Fruit fly (Drosophila melanogaster) whole organism, prepupa: ENCODE measurements around the gene mRpL55.

ENCODE experiments used
- CG10631 ChIP-seq: fragments of 200-800 bp; sonication (Bioruptor generic); optimal IDR thresholded peaks from 2 replicates; lab custom pipeline; 2016; ENCODE audit warnings: missing biosample characterization, missing genetic modification characterization
- CG10669 ChIP-seq: fragments of 200-800 bp; sonication (Bioruptor generic); optimal IDR thresholded peaks from 3 replicates; lab custom pipeline; 2018; ENCODE audit warnings: missing biosample characterization, mild to moderate bottlenecking, missing genetic modification characterization, moderate library complexity
- CG11762 ChIP-seq: fragments of 200-800 bp; sonication (Bioruptor generic); optimal IDR thresholded peaks from 3 replicates; lab custom pipeline; 2016; ENCODE audit warnings: missing biosample characterization, missing genetic modification characterization; ENCODE audit not compliant: insufficient read depth
- CG15336 ChIP-seq: fragments of 200-800 bp; sonication (Bioruptor generic); IDR thresholded peaks from 2 replicates; pipeline ENCODE4 v1.3.6; 2022; ENCODE audit warnings: missing biosample characterization, missing genetic modification characterization
- CG1621 ChIP-seq: fragments of 200-800 bp; sonication (Bioruptor generic); optimal IDR thresholded peaks from 3 replicates; lab custom pipeline; 2018; ENCODE audit warnings: missing biosample characterization, mild to moderate bottlenecking, missing genetic modification characterization
- CG3032 ChIP-seq: fragments of 200-800 bp; optimal IDR thresholded peaks from 2 replicates; lab custom pipeline; 2019; ENCODE audit warnings: missing biosample characterization, mild to moderate bottlenecking, missing genetic modification characterization, moderate library complexity
- CG31627 ChIP-seq: fragments of 200-800 bp; sonication (Bioruptor generic); optimal IDR thresholded peaks from 3 replicates; lab custom pipeline; 2016; ENCODE audit warnings: missing biosample characterization, missing genetic modification characterization
- CG32006 ChIP-seq: fragments of 200-800 bp; sonication (Bioruptor generic); optimal IDR thresholded peaks from 3 replicates; lab custom pipeline; 2017; ENCODE audit warnings: missing biosample characterization, mild to moderate bottlenecking, missing genetic modification characterization
- CG6163 ChIP-seq: fragments of 200-800 bp; sonication (Bioruptor generic); IDR thresholded peaks from 3 replicates; pipeline ENCODE4 v1.3.6; 2022; ENCODE audit warnings: missing biosample characterization, missing genetic modification characterization
- CG6276 ChIP-seq: fragments of 200-800 bp; sonication (Bioruptor generic); optimal IDR thresholded peaks from 2 replicates; lab custom pipeline; 2017; ENCODE audit warnings: missing biosample characterization, mild to moderate bottlenecking, missing genetic modification characterization
- CG6808 ChIP-seq: fragments of 200-800 bp; sonication (Bioruptor generic); optimal IDR thresholded peaks from 3 replicates; lab custom pipeline; 2017; ENCODE audit warnings: missing biosample characterization, missing genetic modification characterization, mild to moderate bottlenecking, moderate library complexity, missing genetic modification reagents
- CG6854 ChIP-seq: fragments of 200-800 bp; sonication (Bioruptor generic); optimal IDR thresholded peaks from 2 replicates; lab custom pipeline; 2017; ENCODE audit warnings: missing biosample characterization, mild to moderate bottlenecking, missing genetic modification characterization
- CG7368 ChIP-seq: fragments of 200-800 bp; sonication (Bioruptor generic); optimal IDR thresholded peaks from 3 replicates; lab custom pipeline; 2016; ENCODE audit warnings: missing biosample characterization, missing genetic modification characterization
- CG8119 ChIP-seq: fragments of 200-800 bp; sonication (Bioruptor generic); IDR thresholded peaks from 3 replicates; pipeline ENCODE4 v1.3.6; 2022; ENCODE audit warnings: missing biosample characterization, missing genetic modification characterization
- CG8319 ChIP-seq: fragments of 200-800 bp; sonication (Bioruptor generic); optimal IDR thresholded peaks from 3 replicates; lab custom pipeline; 2016; ENCODE audit warnings: missing biosample characterization, missing genetic modification characterization
- CG8632 ChIP-seq: fragments of 200-800 bp; sonication (Bioruptor generic); optimal IDR thresholded peaks from 3 replicates; lab custom pipeline; 2016; ENCODE audit warnings: missing biosample characterization, missing genetic modification characterization
- CG9139 ChIP-seq: fragments of 200-800 bp; sonication (Bioruptor generic); optimal IDR thresholded peaks from 3 replicates; lab custom pipeline; 2017; ENCODE audit warnings: missing biosample characterization, mild to moderate bottlenecking, missing genetic modification characterization
- Eip75B ChIP-seq: fragments of 200-800 bp; sonication (Bioruptor generic); optimal IDR thresholded peaks from 3 replicates; lab custom pipeline; 2016; ENCODE audit warnings: missing biosample characterization, missing genetic modification characterization
- Eip78C ChIP-seq: fragments of 200-800 bp; sonication (Bioruptor generic); peaks from one replicate; lab custom pipeline; 2016; ENCODE audit warnings: missing biosample characterization, missing genetic modification characterization
- Ets96B ChIP-seq: fragments of 200-800 bp; optimal IDR thresholded peaks from 2 replicates; lab custom pipeline; 2019; ENCODE audit warnings: missing biosample characterization, mild to moderate bottlenecking, missing genetic modification characterization, moderate library complexity
- Gug ChIP-seq: fragments of 200-800 bp; sonication (Bioruptor generic); IDR thresholded peaks from 2 replicates; pipeline ENCODE4 v1.3.6; 2022; ENCODE audit warnings: missing biosample characterization, missing genetic modification characterization
- Hr4 ChIP-seq: fragments of 200-800 bp; sonication (Bioruptor generic); optimal IDR thresholded peaks from 3 replicates; lab custom pipeline; 2016; ENCODE audit warnings: missing biosample characterization, missing genetic modification characterization
- OdsH ChIP-seq: fragments of 200-800 bp; sonication (Bioruptor generic); optimal IDR thresholded peaks from 3 replicates; lab custom pipeline; 2016; ENCODE audit warnings: missing biosample characterization, missing genetic modification characterization
- Sox15 ChIP-seq: fragments of 200-800 bp; sonication (Bioruptor generic); optimal IDR thresholded peaks from 3 replicates; lab custom pipeline; 2016; ENCODE audit warnings: missing biosample characterization, missing genetic modification characterization
- achi ChIP-seq: fragments of 200-800 bp; sonication (Bioruptor generic); optimal IDR thresholded peaks from 3 replicates; lab custom pipeline; 2016; ENCODE audit warnings: missing biosample characterization, missing genetic modification characterization
- cyc ChIP-seq: fragments of 200-800 bp; sonication (Bioruptor generic); optimal IDR thresholded peaks from 3 replicates; lab custom pipeline; 2016; ENCODE audit warnings: missing biosample characterization, missing genetic modification characterization
- dac ChIP-seq: fragments of 200-800 bp; sonication (Bioruptor generic); optimal IDR thresholded peaks from 2 replicates; lab custom pipeline; 2017; ENCODE audit warnings: missing biosample characterization, mild to moderate bottlenecking, missing genetic modification characterization
- dsx ChIP-seq: fragments of 200-800 bp; optimal IDR thresholded peaks from 3 replicates; lab custom pipeline; 2019; ENCODE audit warnings: missing biosample characterization, mild to moderate bottlenecking, missing genetic modification characterization, moderate library complexity; ENCODE audit not compliant: poor library complexity, severe bottlenecking
- eg ChIP-seq: fragments of 200-800 bp; sonication (Bioruptor generic); IDR thresholded peaks from 3 replicates; pipeline ENCODE4 v1.3.6; 2022; ENCODE audit warnings: missing biosample characterization, missing genetic modification characterization
- fkh ChIP-seq: fragments of 200-800 bp; sonication (Bioruptor generic); optimal IDR thresholded peaks from 3 replicates; lab custom pipeline; 2017; ENCODE audit warnings: missing biosample characterization, mild to moderate bottlenecking, missing genetic modification characterization, moderate library complexity
- net ChIP-seq: fragments of 200-800 bp; sonication (Bioruptor generic); optimal IDR thresholded peaks from 3 replicates; lab custom pipeline; 2016; ENCODE audit warnings: missing biosample characterization, missing genetic modification characterization
- salr ChIP-seq, 2 experiments: fragments of 200-800 bp; sonication (Bioruptor generic); optimal IDR thresholded peaks; 3 replicates each; lab custom pipeline; 2016 to 2018; ENCODE audit warnings: missing biosample characterization in 2 of 2, missing genetic modification characterization in 2 of 2, mild to moderate bottlenecking in 1 of 2
- spab ChIP-seq: fragments of 200-800 bp; sonication (Bioruptor generic); optimal IDR thresholded peaks from 2 replicates; lab custom pipeline; 2017; ENCODE audit warnings: missing biosample characterization, mild to moderate bottlenecking, missing genetic modification characterization, missing genetic modification reagents
- ss ChIP-seq, 2 experiments: fragments of 200-800 bp; sonication (Bioruptor generic); optimal IDR thresholded peaks; 2 replicates in 1 of 2; 3 replicates in 1 of 2; lab custom pipeline; 2017 to 2018; ENCODE audit warnings: mild to moderate bottlenecking in 2 of 2, missing biosample characterization in 2 of 2, missing genetic modification characterization in 2 of 2, moderate library complexity in 1 of 2
- svp ChIP-seq: fragments of 200-800 bp; sonication (Bioruptor generic); peaks from one replicate; lab custom pipeline; 2016; ENCODE audit warnings: missing biosample characterization, missing genetic modification characterization
- vri ChIP-seq: fragments of 200-800 bp; sonication (Bioruptor generic); optimal IDR thresholded peaks from 3 replicates; lab custom pipeline; 2016; ENCODE audit warnings: missing biosample characterization, mild to moderate bottlenecking, missing genetic modification characterization

The mRpL55 gene

DNA sequence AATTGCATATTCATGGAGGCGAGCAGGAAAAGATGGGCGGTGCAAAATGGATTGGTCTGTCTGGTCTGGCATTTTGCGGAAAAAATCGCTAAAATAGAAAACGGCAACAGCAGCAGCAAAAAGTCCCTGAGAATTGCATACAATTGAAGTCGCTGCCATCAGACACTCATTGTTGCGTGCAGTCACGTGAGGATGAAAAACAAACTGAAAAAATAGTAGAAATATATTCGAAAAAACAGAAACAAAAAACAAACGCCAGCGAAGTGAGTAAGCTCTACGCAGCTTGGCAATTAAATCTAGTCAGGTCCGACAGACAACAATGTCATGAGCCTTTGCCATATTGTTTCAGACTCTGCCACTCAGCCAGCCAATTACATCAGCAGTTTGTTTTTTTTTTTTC lies 35.4 kb downstream of the mRpL55 start (continued):
- TF ChIP-seq CG6854 (GFP tag; lab: Kevin White, UChicago), result no peak
- TF ChIP-seq CG8119 (GFP tag; lab: Robert Waterston, UW), result peak; percentile 55; the same call in 1 of the 3 replicates
- TF ChIP-seq fkh (GFP tag; lab: Kevin White, UChicago), result no peak
- no peak for TF ChIP-seq dac (GFP tag; lab: Kevin White, UChicago)

- TF ChIP-seq Eip78C (GFP tag; lab: Kevin White, UChicago) (peak; percentile 61), Hr4 (peak; percentile 0), CG8119 (GFP tag; lab: Robert Waterston, UW) (0 out of 3 replicates have a peak, but pooled peaks have one; percentile 34), CG6808 (peak; percentile 4), salr (GFP tag; optimal IDR thresholded peaks at IDR 0.05; lab: Kevin White, UChicago) (no peak), CG6854 (GFP tag; lab: Kevin White, UChicago) (no peak), svp (GFP tag; lab: Kevin White, UChicago) (peak; percentile 55), vri (no peak), Ets96B (tag; lab: Kevin White, UChicago) (peak; percentile 52), cyc (no peak), CG11762 (GFP tag; lab: Kevin White, UChicago) (no peak), dsx (peak; percentile 20), CG15336 (peak; percentile 56), CG10669 (GFP tag; lab: Kevin White, UChicago) (peak; percentile 12), Eip75B (GFP tag; lab: Kevin White, UChicago) (peak; percentile 17), dac (GFP tag; lab: Kevin White, UChicago) (no peak), CG32006 (GFP tag; lab: Kevin White, UChicago) (peak; percentile 26), CG3032 (peak; percentile 22), eg (peak; percentile 36; the same call in 1 of the 3 replicates)
Observed at dm6 chr3R:19058384-19058783, 36.3 kb downstream of the mRpL55 start.

dm6 chr3R:19056884-19057283 lies 37.8 kb downstream of the mRpL55 start:
- TF ChIP-seq svp (GFP tag; lab: Kevin White, UChicago) (peak; percentile 46), Sox15 (GFP tag; lab: Kevin White, UChicago) (no peak), CG8119 (GFP tag; lab: Robert Waterston, UW) (no peak), Gug (GFP tag; lab: Robert Waterston, UW) (peak; percentile 22; the same call in 1 of the 2 replicates), CG31627 (no peak), Hr4 (peak; percentile 11), salr (GFP tag; optimal IDR thresholded peaks at IDR 0.05; lab: Kevin White, UChicago) (no peak), CG8319 (GFP tag; lab: Kevin White, UChicago) (no peak), CG15336 (no peak), CG7368 (GFP tag; lab: Kevin White, UChicago) (no peak), CG9139 (peak; percentile 2), achi (GFP tag; lab: Kevin White, UChicago) (peak; percentile 19), ss (GFP tag; optimal IDR thresholded peaks at IDR 0.05; lab: Kevin White, UChicago) (peak; percentile 39 to 51), Eip75B (GFP tag; lab: Kevin White, UChicago) (peak; percentile 0), fkh (GFP tag; lab: Kevin White, UChicago) (peak; percentile 69), CG10631 (peak; percentile 37), OdsH (GFP tag; lab: Kevin White, UChicago) (no peak), CG11762 (GFP tag; lab: Kevin White, UChicago) (no peak), Eip78C (GFP tag; lab: Kevin White, UChicago) (peak; percentile 66), spab (GFP tag; lab: Kevin White, UChicago) (peak; percentile 4), CG6276 (GFP tag; lab: Kevin White, UChicago) (no peak), net (GFP tag; lab: Kevin White, UChicago) (peak; percentile 15), CG1621 (tag; lab: Kevin White, UChicago) (peak; percentile 8), CG6163 (GFP tag; lab: Robert Waterston, UW) (0 out of 3 replicates have a peak, but pooled peaks have one; percentile 44), CG8632 (no peak), dsx (peak; percentile 17)
